Worm (Caenorhabditis elegans): ENCODE data around the gene miro-1.

Gene miro-1

ce11 chrIV:4667383-4667782, 48.2 kb downstream of the miro-1 start:
- TF ChIP-seq madf-10 (tag; optimal IDR thresholded peaks at IDR 0.05), result no peak
- 0 out of 2 replicates have a peak, but pooled peaks have one; percentile 25 for TF ChIP-seq nfyb-1 (GFP tag; IDR thresholded peaks at IDR 0.05)
- no peak for TF ChIP-seq repo-1 (tag; optimal IDR thresholded peaks at IDR 0.05)
- peak; percentile 72 for TF ChIP-seq egrh-3 (GFP tag; IDR thresholded peaks at IDR 0.05)
- 0 out of 2 replicates have a peak, but pooled peaks have one; percentile 11 for TF ChIP-seq dox-1 (GFP tag; IDR thresholded peaks at IDR 0.05)
- TF ChIP-seq F37B4.10 (GFP tag; IDR thresholded peaks at IDR 0.05), result 0 out of 2 replicates have a peak, but pooled peaks have one; percentile 53
- no peak for TF ChIP-seq F57C9.4 (tag; optimal IDR thresholded peaks at IDR 0.05)
- TF ChIP-seq lin-26 (GFP tag; IDR thresholded peaks at IDR 0.05), result 0 out of 2 replicates have a peak, but pooled peaks have one; percentile 44
- peak; percentile 31; the same call in 1 of the 2 replicates for TF ChIP-seq mcd-1 (GFP tag; IDR thresholded peaks at IDR 0.05)
- TF ChIP-seq zfh-2 (GFP tag; conservative IDR thresholded peaks at IDR 0.05), result peak; percentile 81
- TF ChIP-seq madf-3 (GFP tag; IDR thresholded peaks at IDR 0.05), result 0 out of 2 replicates have a peak, but pooled peaks have one; percentile 8
- TF ChIP-seq ztf-28 (GFP tag; IDR thresholded peaks at IDR 0.05), result 0 out of 2 replicates have a peak, but pooled peaks have one; percentile 32

- no peak for TF ChIP-seq F49E8.2 (tag; optimal IDR thresholded peaks at IDR 0.05; ENCODE audit: insufficient read depth)
- no peak for TF ChIP-seq hsf-1 (GFP tag; IDR thresholded peaks at IDR 0.05)
- peak; percentile 3 for TF ChIP-seq lin-54 (GFP tag; optimal IDR thresholded peaks at IDR 0.05)
- no peak for TF ChIP-seq K11D2.4 (GFP tag; IDR thresholded peaks at IDR 0.05)
- TF ChIP-seq lin-40 (tag; optimal IDR thresholded peaks at IDR 0.05), result no peak
- TF ChIP-seq ceh-100 (GFP tag; IDR thresholded peaks at IDR 0.05), result no peak
- no peak for TF ChIP-seq hlh-12 (tag; optimal IDR thresholded peaks at IDR 0.05)
- no peak for TF ChIP-seq Y53F4B.3 (GFP tag; IDR thresholded peaks at IDR 0.05)
- TF ChIP-seq Y67H2A.10 (GFP tag; conservative IDR thresholded peaks at IDR 0.05), result no peak
- no peak for TF ChIP-seq snpc-4 (GFP tag; optimal IDR thresholded peaks at IDR 0.05)
- TF ChIP-seq snpc-4 (tag; optimal IDR thresholded peaks at IDR 0.05), result peak in 1 of 4 experiments; percentile 26
- 0 out of 2 replicates have a peak, but pooled peaks have one; percentile 29 for TF ChIP-seq F33H1.4 (GFP tag; IDR thresholded peaks at IDR 0.05)
- peak; percentile 15 for TF ChIP-seq repo-1 (tag; optimal IDR thresholded peaks at IDR 0.05)
- TF ChIP-seq snpc-1.3 (tag; optimal IDR thresholded peaks at IDR 0.05; ENCODE audit: insufficient read depth), result peak; percentile 25
- no peak for TF ChIP-seq akir-1 (GFP tag; optimal IDR thresholded peaks at IDR 0.05)
These were observed 50.5 kb downstream of the miro-1 start, which contains the start of gene F29B9.1 for ce11 chrIV:4665079-4665478. F29B9.1 (plus strand) TSS chrIV:4665379.

All from whole organism, young adult.